Worm (Caenorhabditis elegans): ENCODE results near the gene lelo-4.

- TF ChIP-seq ceh-32 (tag; optimal IDR thresholded peaks at IDR 0.05; ENCODE audit: poor library complexity) (no peak), ama-1 (optimal IDR thresholded peaks at IDR 0.05) (no peak), ZK546.5 (tag; optimal IDR thresholded peaks at IDR 0.05) (no peak), hlh-30 (tag; optimal IDR thresholded peaks at IDR 0.05; ENCODE audit: insufficient read depth) (no peak), egl-43 (GFP tag; IDR thresholded peaks at IDR 0.05) (no peak), lin-13 (GFP tag; optimal IDR thresholded peaks at IDR 0.05) (no peak), lim-7 (GFP tag; IDR thresholded peaks at IDR 0.05) (no peak), nhr-6 (tag; optimal IDR thresholded peaks at IDR 0.05) (no peak), T26A8.4 (GFP tag; IDR thresholded peaks at IDR 0.05) (no peak), unc-62 (GFP tag; optimal IDR thresholded peaks at IDR 0.05 in 1 of 2) (no peak), unc-62 (tag; optimal IDR thresholded peaks at IDR 0.05) (no peak), ces-1 (GFP tag; optimal IDR thresholded peaks at IDR 0.05) (no peak), zfp-2 (tag; optimal IDR thresholded peaks at IDR 0.05) (no peak), lin-29 (GFP tag; IDR thresholded peaks at IDR 0.05) (no peak), snpc-4 (tag; optimal IDR thresholded peaks at IDR 0.05) (no peak)
Observed at ce11 chrII:5715745-5716357, 1.1 kb downstream of the lelo-4 start, which contains the start of the genes C18A3.10 and C18A3.3.
